Worm (Caenorhabditis elegans): Measurements from ENCODE around the gene toe-2.

- TF ChIP-seq ZK546.5 (tag; optimal IDR thresholded peaks at IDR 0.05) (no peak), ceh-82 (tag; optimal IDR thresholded peaks at IDR 0.05) (no peak), set-16 (GFP tag; IDR thresholded peaks at IDR 0.05) (no peak), nhr-41 (GFP tag; IDR thresholded peaks at IDR 0.05) (no peak)
These were observed 38.4 kb downstream of the toe-2 start for ce11 chrII:6482762-6483161.

Measured in whole organism, L4 larva.